Fruit fly (Drosophila melanogaster) whole organism, embryonic: ENCODE data around the gene Cht2.

Source experiments
- Bteb2 ChIP-seq: fragments of 200-800 bp; sonication (Bioruptor generic); optimal IDR thresholded peaks from 2 replicates; lab custom pipeline; 2016; ENCODE audit warnings: missing biosample characterization, missing genetic modification characterization
- CG10654 ChIP-seq: fragments of 200-800 bp; sonication (Bioruptor generic); optimal IDR thresholded peaks from 2 replicates; lab custom pipeline; 2016; ENCODE audit warnings: missing biosample characterization, missing genetic modification characterization
- CG11456 ChIP-seq: fragments of 200-800 bp; sonication (Bioruptor generic); IDR thresholded peaks from 3 replicates; pipeline ENCODE4 v1.3.6; 2022; ENCODE audit warnings: missing biosample characterization, missing genetic modification characterization
- CG11696 ChIP-seq: fragments of 200-800 bp; sonication (Bioruptor generic); IDR thresholded peaks from 2 replicates; pipeline ENCODE4 v1.3.6; 2022; ENCODE audit warnings: missing biosample characterization, missing genetic modification characterization
- CG12104 ChIP-seq: fragments of 200-800 bp; sonication (Bioruptor generic); optimal IDR thresholded peaks from 3 replicates; lab custom pipeline; 2016; ENCODE audit warnings: missing biosample characterization, missing genetic modification characterization
- CG12219 ChIP-seq: fragments of 200-800 bp; sonication (Bioruptor generic); optimal IDR thresholded peaks from 3 replicates; lab custom pipeline; 2018; ENCODE audit warnings: missing biosample characterization, mild to moderate bottlenecking, missing genetic modification characterization
- CG12769 ChIP-seq: fragments of 200-800 bp; sonication (Bioruptor generic); optimal IDR thresholded peaks from 2 replicates; lab custom pipeline; 2019; ENCODE audit warnings: missing biosample characterization, mild to moderate bottlenecking, missing genetic modification characterization, moderate library complexity
- CG13296 ChIP-seq: fragments of 200-800 bp; sonication (Bioruptor generic); optimal IDR thresholded peaks from 3 replicates; lab custom pipeline; 2018; ENCODE audit warnings: missing biosample characterization, mild to moderate bottlenecking, missing genetic modification characterization
- CG15011 ChIP-seq: fragments of 200-800 bp; sonication (Bioruptor generic); optimal IDR thresholded peaks from 3 replicates; lab custom pipeline; 2018; ENCODE audit warnings: missing biosample characterization, mild to moderate bottlenecking, missing genetic modification characterization
- CG1602 ChIP-seq: fragments of 200-800 bp; sonication (Bioruptor generic); optimal IDR thresholded peaks from 3 replicates; lab custom pipeline; 2016; ENCODE audit warnings: missing biosample characterization, missing genetic modification characterization
- CG17359 ChIP-seq: fragments of 200-800 bp; sonication (Bioruptor generic); optimal IDR thresholded peaks from 3 replicates; lab custom pipeline; 2018; ENCODE audit warnings: missing biosample characterization, mild to moderate bottlenecking, missing genetic modification characterization, moderate library complexity
- CG17568 ChIP-seq: fragments of 200-800 bp; sonication (Bioruptor generic); optimal IDR thresholded peaks from 2 replicates; lab custom pipeline; 2018; ENCODE audit warnings: missing biosample characterization, mild to moderate bottlenecking, missing genetic modification characterization, moderate library complexity
- CG17612 ChIP-seq: fragments of 200-800 bp; sonication (Bioruptor generic); IDR thresholded peaks from 2 replicates; pipeline ENCODE4 v1.3.6; 2022; ENCODE audit warnings: missing biosample characterization, missing genetic modification characterization
- CG18262 ChIP-seq: fragments of 200-800 bp; optimal IDR thresholded peaks from 3 replicates; lab custom pipeline; 2019; ENCODE audit warnings: missing biosample characterization, mild to moderate bottlenecking, missing genetic modification characterization, moderate library complexity
- CG18599 ChIP-seq: fragments of 200-800 bp; sonication (Bioruptor generic); optimal IDR thresholded peaks from 3 replicates; lab custom pipeline; 2017; ENCODE audit warnings: missing biosample characterization, missing genetic modification characterization, mild to moderate bottlenecking, moderate library complexity, missing genetic modification reagents
- CG2202 ChIP-seq: fragments of 200-800 bp; sonication (Bioruptor generic); optimal IDR thresholded peaks from 2 replicates; lab custom pipeline; 2018; ENCODE audit warnings: missing biosample characterization, mild to moderate bottlenecking, missing genetic modification characterization
- CG31365 ChIP-seq: fragments of 200-800 bp; sonication (Bioruptor generic); optimal IDR thresholded peaks from 2 replicates; lab custom pipeline; 2018; ENCODE audit warnings: missing biosample characterization, mild to moderate bottlenecking, missing genetic modification characterization
- CG4328 ChIP-seq: fragments of 200-800 bp; sonication (Bioruptor generic); optimal IDR thresholded peaks from 3 replicates; lab custom pipeline; 2017; ENCODE audit warnings: missing biosample characterization, missing genetic modification reagents, missing genetic modification characterization
- CG7271 ChIP-seq: fragments of 200-800 bp; sonication (Bioruptor generic); optimal IDR thresholded peaks from 2 replicates; lab custom pipeline; 2018; ENCODE audit warnings: missing biosample characterization, mild to moderate bottlenecking, missing genetic modification characterization, moderate library complexity
- CG7963 ChIP-seq: fragments of 200-800 bp; sonication (Bioruptor generic); IDR thresholded peaks from 3 replicates; pipeline ENCODE4 v1.3.6; 2022; ENCODE audit warnings: missing biosample characterization, missing genetic modification characterization; ENCODE audit not compliant: partially characterized antibody
- CG9727 ChIP-seq: fragments of 200-800 bp; sonication (Bioruptor generic); optimal IDR thresholded peaks from 3 replicates; lab custom pipeline; 2017; ENCODE audit warnings: missing biosample characterization, mild to moderate bottlenecking, missing genetic modification characterization
- CG9817 ChIP-seq: fragments of 200-800 bp; sonication (Bioruptor generic); optimal IDR thresholded peaks from 2 replicates; lab custom pipeline; 2018; ENCODE audit warnings: missing biosample characterization, mild to moderate bottlenecking, missing genetic modification characterization, moderate library complexity
- CHES-1-like ChIP-seq: fragments of 200-800 bp; sonication (Bioruptor generic); optimal IDR thresholded peaks from 2 replicates; lab custom pipeline; 2016; ENCODE audit warnings: missing biosample characterization, missing genetic modification characterization
- Doc2 ChIP-seq: fragments of 200-800 bp; sonication (Bioruptor generic); IDR thresholded peaks from 2 replicates; pipeline ENCODE4 v1.3.6; 2022; ENCODE audit warnings: missing biosample characterization, missing genetic modification characterization
- Dref ChIP-seq: fragments of 200-800 bp; sonication (Bioruptor generic); IDR thresholded peaks from 2 replicates; pipeline ENCODE4 v1.3.6; 2022; ENCODE audit warnings: missing biosample characterization, missing genetic modification characterization
- Eip74EF ChIP-seq, 2 experiments: fragments of 200-800 bp in 1 of 2; fragments of >200 bp in 1 of 2; sonication (Bioruptor generic) in 1 of 2; optimal IDR thresholded peaks; 2 replicates each; lab custom pipeline; 2017 to 2019; ENCODE audit warnings: missing biosample characterization in 2 of 2, missing genetic modification characterization in 2 of 2, mild to moderate bottlenecking in 1 of 2, moderate library complexity in 1 of 2
- H2.0 ChIP-seq: fragments of 200-800 bp; sonication (Bioruptor generic); IDR thresholded peaks from 2 replicates; pipeline ENCODE4 v1.3.6; 2022; ENCODE audit warnings: missing biosample characterization, missing genetic modification characterization
- Hey ChIP-seq: fragments of 200-800 bp; sonication (Bioruptor generic); optimal IDR thresholded peaks from 3 replicates; lab custom pipeline; 2018; ENCODE audit warnings: missing biosample characterization, mild to moderate bottlenecking, missing genetic modification characterization
- MTF-1 ChIP-seq: fragments of 200-800 bp; sonication (Bioruptor generic); optimal IDR thresholded peaks from 2 replicates; lab custom pipeline; 2018; ENCODE audit warnings: missing biosample characterization, mild to moderate bottlenecking, missing genetic modification characterization, borderline replicate concordance
- Nf-YA ChIP-seq: fragments of 200-800 bp; sonication (Bioruptor generic); IDR thresholded peaks from 2 replicates; pipeline ENCODE4 v1.3.6; 2022; ENCODE audit warnings: missing biosample characterization, missing genetic modification characterization
- Sin3A ChIP-seq: fragments of >200 bp; optimal IDR thresholded peaks from 2 replicates; lab custom pipeline; 2018
- Sry-β ChIP-seq: fragments of 200-800 bp; sonication (Bioruptor generic); optimal IDR thresholded peaks from 2 replicates; lab custom pipeline; 2018; ENCODE audit warnings: missing biosample characterization, mild to moderate bottlenecking, missing genetic modification characterization, moderate library complexity
- abd-A ChIP-seq: fragments of 200-800 bp; sonication (Bioruptor generic); optimal IDR thresholded peaks from 3 replicates; lab custom pipeline; 2019; ENCODE audit warnings: missing biosample characterization, mild to moderate bottlenecking, missing genetic modification characterization, moderate library complexity
- bab2 ChIP-seq: fragments of 200-800 bp; sonication (Bioruptor generic); optimal IDR thresholded peaks from 2 replicates; lab custom pipeline; 2016; ENCODE audit warnings: missing biosample characterization, missing genetic modification characterization
- caup ChIP-seq: fragments of 200-800 bp; sonication (Bioruptor generic); optimal IDR thresholded peaks from 3 replicates; lab custom pipeline; 2017; ENCODE audit warnings: missing biosample characterization, mild to moderate bottlenecking, missing genetic modification characterization, moderate library complexity; ENCODE audit not compliant: severe bottlenecking
- fd3F ChIP-seq: fragments of 200-800 bp; sonication (Bioruptor generic); optimal IDR thresholded peaks from 2 replicates; lab custom pipeline; 2018; ENCODE audit warnings: missing biosample characterization, mild to moderate bottlenecking, missing genetic modification characterization, moderate library complexity
- gsb ChIP-seq: fragments of 200-800 bp; sonication (Bioruptor generic); IDR thresholded peaks from 2 replicates; pipeline ENCODE4 v1.3.6; 2022; ENCODE audit warnings: missing biosample characterization, missing genetic modification characterization
- ken ChIP-seq: fragments of 200-800 bp; sonication (Bioruptor generic); IDR thresholded peaks from 3 replicates; pipeline ENCODE4 v1.3.6; 2022; ENCODE audit warnings: missing biosample characterization, missing genetic modification characterization
- luna ChIP-seq: fragments of 200-800 bp; sonication (Bioruptor generic); optimal IDR thresholded peaks from 2 replicates; lab custom pipeline; 2016; ENCODE audit warnings: missing biosample characterization, missing genetic modification characterization
- onecut ChIP-seq: fragments of 200-800 bp; sonication (Bioruptor generic); IDR thresholded peaks from 2 replicates; pipeline ENCODE4 v1.3.6; 2022; ENCODE audit warnings: missing biosample characterization, missing genetic modification characterization
- pan ChIP-seq, 4 experiments: fragments of >200 bp in 3 of 4; fragments of 200-800 bp in 1 of 4; sonication (Bioruptor generic) in 1 of 4; optimal IDR thresholded peaks in 3 of 4; IDR thresholded peaks in 1 of 4; 2 replicates each; pipeline versions ENCODE4 v1.3.6 to Lab custom; 2017 to 2022; ENCODE audit warnings: missing biosample characterization in 2 of 4, missing genetic modification characterization in 2 of 4, mixed read lengths in 1 of 4
- prd ChIP-seq, 3 experiments: fragments of >200 bp in 2 of 3; fragments of 200-800 bp in 1 of 3; sonication (Bioruptor generic) in 1 of 3; optimal IDR thresholded peaks in 2 of 3; IDR thresholded peaks in 1 of 3; 2 replicates in 2 of 3; 3 replicates in 1 of 3; pipeline versions ENCODE4 v1.3.6 to Lab custom; 2017 to 2022; ENCODE audit warnings: missing biosample characterization in 1 of 3, missing genetic modification characterization in 1 of 3
- psq ChIP-seq: fragments of 200-800 bp; sonication (Bioruptor generic); optimal IDR thresholded peaks from 2 replicates; lab custom pipeline; 2017; ENCODE audit warnings: missing biosample characterization, missing genetic modification characterization
- row ChIP-seq: fragments of 200-800 bp; sonication (Bioruptor generic); IDR thresholded peaks from 3 replicates; pipeline ENCODE4 v1.3.6; 2022; ENCODE audit warnings: missing biosample characterization, missing genetic modification characterization
- scrt ChIP-seq: fragments of 200-800 bp; sonication (Bioruptor generic); optimal IDR thresholded peaks from 2 replicates; lab custom pipeline; 2018; ENCODE audit warnings: missing biosample characterization, mild to moderate bottlenecking, missing genetic modification characterization, moderate library complexity
- sim ChIP-seq: fragments of 200-800 bp; sonication (Bioruptor generic); IDR thresholded peaks from 2 replicates; pipeline ENCODE4 v1.3.6; 2022; ENCODE audit warnings: missing biosample characterization, missing genetic modification characterization
- sug ChIP-seq: fragments of 200-800 bp; optimal IDR thresholded peaks from 2 replicates; lab custom pipeline; 2019; ENCODE audit warnings: missing biosample characterization, mild to moderate bottlenecking, missing genetic modification characterization, moderate library complexity
- z ChIP-seq: fragments of 200-800 bp; sonication (Bioruptor generic); IDR thresholded peaks from 3 replicates; pipeline ENCODE4 v1.3.6; 2022; ENCODE audit warnings: missing biosample characterization, missing genetic modification characterization
- zen2 ChIP-seq: fragments of 200-800 bp; sonication (Bioruptor generic); IDR thresholded peaks from 3 replicates; pipeline ENCODE4 v1.3.6; 2022; ENCODE audit warnings: missing biosample characterization, missing genetic modification characterization; ENCODE audit not compliant: partially characterized antibody
- zfh1 ChIP-seq: fragments of 200-800 bp; sonication (Bioruptor generic); IDR thresholded peaks from 3 replicates; pipeline ENCODE4 v1.3.6; 2022; ENCODE audit warnings: missing biosample characterization, missing genetic modification characterization

Gene Cht2

dm6 chr3L:1745432-1745831 is 10.3 kb downstream of the Cht2 start (continued):
- TF ChIP-seq MTF-1 (no peak), bab2 (GFP tag; lab: Kevin White, UChicago) (no peak), gsb (GFP tag; lab: Robert Waterston, UW) (no peak), psq (GFP tag; lab: Kevin White, UChicago) (no peak), Eip74EF (GFP tag; optimal IDR thresholded peaks at IDR 0.05; lab: Kevin White, UChicago) (no peak), prd (optimal IDR thresholded peaks at IDR 0.05; lab: Kevin White, UChicago) (no peak), prd (GFP tag; IDR thresholded peaks at IDR 0.05; lab: Robert Waterston, UW) (no peak), CG9817 (tag; lab: Kevin White, UChicago) (no peak), CG11456 (GFP tag; lab: Robert Waterston, UW) (no peak), CG17612 (GFP tag; lab: Robert Waterston, UW) (no peak), Sin3A (lab: Kevin White, UChicago) (no peak), CG10654 (no peak), ken (GFP tag; lab: Robert Waterston, UW) (no peak), pan (optimal IDR thresholded peaks at IDR 0.05; lab: Kevin White, UChicago) (no peak), pan (GFP tag; optimal IDR thresholded peaks at IDR 0.05 in 1 of 2, IDR thresholded peaks at IDR 0.05 in 1 of 2) (no peak), CG13296 (no peak), CG7963 (no peak), Dref (no peak), row (no peak)

dm6 chr3L:1742552-1743097 is 13.1 kb downstream of the Cht2 start:
- no peak for TF ChIP-seq Nf-YA (GFP tag; lab: Robert Waterston, UW)
- no peak for TF ChIP-seq Bteb2
- TF ChIP-seq CG17568 (GFP tag; lab: Kevin White, UChicago): peak; percentile 27
- TF ChIP-seq CG15011 (GFP tag; lab: Kevin White, UChicago): peak; percentile 1
- TF ChIP-seq CG4328 (GFP tag; lab: Kevin White, UChicago): peak; percentile 31
- TF ChIP-seq Sry-β (GFP tag; lab: Kevin White, UChicago): no peak
- TF ChIP-seq z: no peak
- peak; percentile 27 for TF ChIP-seq caup
- no peak for TF ChIP-seq zen2 (GFP tag; lab: Robert Waterston, UW)
- TF ChIP-seq CG9727: peak; percentile 42
- TF ChIP-seq H2.0 (GFP tag; lab: Robert Waterston, UW): no peak
- peak; percentile 14 for TF ChIP-seq CG18262
- TF ChIP-seq CG7271: no peak
- no peak for TF ChIP-seq luna (GFP tag; lab: Kevin White, UChicago)
- TF ChIP-seq sug (tag; lab: Kevin White, UChicago): peak; percentile 98
- no peak; the same call in 1 of the 2 replicates for TF ChIP-seq sim (GFP tag; lab: Robert Waterston, UW)
- no peak for TF ChIP-seq CHES-1-like (GFP tag; lab: Kevin White, UChicago)
- 0 out of 2 replicates have a peak, but pooled peaks have one; percentile 42 for TF ChIP-seq CG11696 (GFP tag; lab: Robert Waterston, UW)
- no peak for TF ChIP-seq Hey (tag; lab: Kevin White, UChicago)
- TF ChIP-seq CG18599 (GFP tag; lab: Kevin White, UChicago): peak; percentile 42
- no peak; the same call in 2 of the 3 replicates for TF ChIP-seq zfh1 (GFP tag; lab: Robert Waterston, UW)
- peak; percentile 35 for TF ChIP-seq CG31365 (tag; lab: Kevin White, UChicago)
- peak; percentile 52 for TF ChIP-seq CG12769 (tag; lab: Kevin White, UChicago)
- TF ChIP-seq CG1602 (GFP tag; lab: Kevin White, UChicago): no peak
- no peak for TF ChIP-seq Doc2 (GFP tag; lab: Robert Waterston, UW)
- TF ChIP-seq onecut (GFP tag; lab: Robert Waterston, UW): peak; percentile 16
- no peak for TF ChIP-seq abd-A (tag; lab: Kevin White, UChicago)
- TF ChIP-seq CG12104 (GFP tag; lab: Kevin White, UChicago): peak; percentile 28
- TF ChIP-seq scrt (GFP tag; lab: Kevin White, UChicago): no peak
- no peak for TF ChIP-seq CG17359 (tag; lab: Kevin White, UChicago)
- no peak for TF ChIP-seq fd3F (GFP tag; lab: Kevin White, UChicago)
- peak; percentile 51 for TF ChIP-seq CG2202 (tag; lab: Kevin White, UChicago)
- no peak for TF ChIP-seq CG12219 (GFP tag; lab: Kevin White, UChicago)
